Worm (Caenorhabditis elegans) whole organism, L1 larva: ENCODE data around the gene K09A9.6.
A peak's percentile ranks its signal among the peaks of the same experiment; 100 is the strongest.

ENCODE experiments used
- C04F5.9 ChIP-seq: sonication (generic microtip); optimal IDR thresholded peaks from 2 replicates; lab custom pipeline; 2016; ENCODE audit warnings: missing genetic modification characterization, missing compliant biosample characterization
- C34B4.2 ChIP-seq: sonication (generic microtip); optimal IDR thresholded peaks from 2 replicates; lab custom pipeline; 2017; ENCODE audit warnings: mild to moderate bottlenecking, missing genetic modification characterization, missing compliant biosample characterization
- F16B12.6 ChIP-seq: fragments of 150-350 bp; optimal IDR thresholded peaks from 2 replicates; lab custom pipeline; 2014; ENCODE audit warnings: missing biosample characterization, missing genetic modification characterization
- Y116A8C.19 ChIP-seq: sonication (generic microtip); optimal IDR thresholded peaks from 2 replicates; lab custom pipeline; 2016; ENCODE audit warnings: missing compliant biosample characterization, missing genetic modification characterization, borderline replicate concordance
- aha-1 ChIP-seq: fragments of 150-350 bp; optimal IDR thresholded peaks from 2 replicates; lab custom pipeline; 2014; ENCODE audit warnings: missing biosample characterization, missing genetic modification characterization
- alr-1 ChIP-seq: fragments of 200-800 bp; sonication (Bioruptor generic); optimal IDR thresholded peaks from 2 replicates; lab custom pipeline; 2018; ENCODE audit warnings: borderline replicate concordance, mild to moderate bottlenecking, missing genetic modification characterization, missing compliant biosample characterization
- aly-2 ChIP-seq: fragments of 150-350 bp; optimal IDR thresholded peaks from 2 replicates; lab custom pipeline; 2014; ENCODE audit warnings: missing biosample characterization, missing genetic modification characterization
- ceh-63 ChIP-seq: fragments of 200-800 bp; sonication (Bioruptor generic); optimal IDR thresholded peaks from 2 replicates; lab custom pipeline; 2018; ENCODE audit warnings: mild to moderate bottlenecking, missing genetic modification characterization, missing compliant biosample characterization
- ceh-88 ChIP-seq: fragments of 200-800 bp; sonication (Bioruptor generic); IDR thresholded peaks from 2 replicates; pipeline ENCODE4 v1.3.6; 2022; ENCODE audit warnings: missing genetic modification characterization, missing compliant biosample characterization
- ces-1 ChIP-seq: fragments of 150-350 bp; optimal IDR thresholded peaks from 2 replicates; lab custom pipeline; 2014; ENCODE audit warnings: missing biosample characterization, missing genetic modification reagents, missing genetic modification characterization
- dsc-1 ChIP-seq: sonication (generic microtip); optimal IDR thresholded peaks from 2 replicates; lab custom pipeline; 2016; ENCODE audit warnings: mild to moderate bottlenecking, missing genetic modification characterization, missing compliant biosample characterization
- efl-1 ChIP-seq, 4 experiments: fragments of 150-350 bp; optimal IDR thresholded peaks in 3 of 4; peaks in 1 of 4; 1 replicate in 1 of 4; 2 replicates in 3 of 4; lab custom pipeline; 2014; ENCODE audit warnings: missing biosample characterization in 2 of 4, missing genetic modification characterization in 2 of 4, missing genetic modification reagents in 2 of 4
- efl-3 ChIP-seq: fragments of 200-800 bp; sonication (Bioruptor generic); optimal IDR thresholded peaks from 2 replicates; lab custom pipeline; 2018; ENCODE audit warnings: mild to moderate bottlenecking, missing genetic modification characterization, missing compliant biosample characterization
- elt-3 ChIP-seq, 6 experiments: fragments of 150-350 bp in 1 of 6; sonication (generic microtip); optimal IDR thresholded peaks; 2 replicates each; lab custom pipeline; 2017 to 2018; ENCODE audit warnings: missing biosample characterization in 6 of 6, missing genetic modification characterization in 6 of 6, inconsistent platforms in 1 of 6
- fkh-4 ChIP-seq: sonication (generic microtip); optimal IDR thresholded peaks from 2 replicates; lab custom pipeline; 2016; ENCODE audit warnings: missing compliant biosample characterization, missing genetic modification characterization, borderline replicate concordance
- fkh-8 ChIP-seq: sonication (generic microtip); optimal IDR thresholded peaks from 2 replicates; lab custom pipeline; 2016; ENCODE audit warnings: mild to moderate bottlenecking, missing genetic modification characterization, missing compliant biosample characterization
- fos-1 ChIP-seq: fragments of 150-350 bp; optimal IDR thresholded peaks from 2 replicates; lab custom pipeline; 2014; ENCODE audit warnings: missing biosample characterization, missing genetic modification characterization
- hlh-17 ChIP-seq: fragments of 200-800 bp; sonication (Bioruptor generic); optimal IDR thresholded peaks from 2 replicates; lab custom pipeline; 2018; ENCODE audit warnings: missing genetic modification characterization, mild to moderate bottlenecking, missing compliant biosample characterization, moderate library complexity, borderline replicate concordance
- hlh-4 ChIP-seq: sonication (generic microtip); optimal IDR thresholded peaks from 2 replicates; lab custom pipeline; 2016; ENCODE audit warnings: mild to moderate bottlenecking, missing genetic modification characterization, missing compliant biosample characterization
- hpl-2 ChIP-seq: fragments of 150-350 bp; optimal IDR thresholded peaks from 2 replicates; lab custom pipeline; 2014; ENCODE audit warnings: missing biosample characterization, missing genetic modification reagents, missing genetic modification characterization
- irx-1 ChIP-seq: sonication (generic microtip); optimal IDR thresholded peaks from 2 replicates; lab custom pipeline; 2016; ENCODE audit warnings: missing genetic modification characterization, missing compliant biosample characterization
- isw-1 ChIP-seq: fragments of 200-800 bp; sonication (Bioruptor generic); IDR thresholded peaks from 2 replicates; pipeline ENCODE4 v1.3.6; 2022; ENCODE audit warnings: missing genetic modification characterization, missing compliant biosample characterization
- jun-1 ChIP-seq: fragments of 150-350 bp; optimal IDR thresholded peaks from 2 replicates; lab custom pipeline; 2014; ENCODE audit warnings: missing biosample characterization, missing genetic modification reagents, missing genetic modification characterization
- lin-13 ChIP-seq: fragments of 150-350 bp; optimal IDR thresholded peaks from 2 replicates; lab custom pipeline; 2014; ENCODE audit warnings: missing biosample characterization, missing genetic modification reagents, missing genetic modification characterization
- lin-14 ChIP-seq: fragments of 200-800 bp; sonication (Bioruptor generic); optimal IDR thresholded peaks from 2 replicates; lab custom pipeline; 2018; ENCODE audit warnings: mild to moderate bottlenecking, missing genetic modification characterization, moderate library complexity, missing compliant biosample characterization
- lin-15B ChIP-seq: fragments of 150-350 bp; sonication (generic microtip); optimal IDR thresholded peaks from 3 replicates; lab custom pipeline; 2014; ENCODE audit warnings: missing biosample characterization, missing genetic modification characterization
- lin-35 ChIP-seq, 2 experiments: fragments of 150-350 bp; optimal IDR thresholded peaks; 2 replicates each; lab custom pipeline; 2014; ENCODE audit warnings: missing biosample characterization in 2 of 2, missing genetic modification characterization in 2 of 2, missing genetic modification reagents in 2 of 2
- lin-39 ChIP-seq: fragments of 150-350 bp; optimal IDR thresholded peaks from 2 replicates; lab custom pipeline; 2014; ENCODE audit warnings: missing biosample characterization, missing genetic modification reagents, missing genetic modification characterization
- mab-9 ChIP-seq: fragments of 200-800 bp; sonication (Bioruptor generic); IDR thresholded peaks from 2 replicates; pipeline ENCODE4 v1.3.6; 2022; ENCODE audit warnings: missing genetic modification reagents, missing genetic modification characterization, missing compliant biosample characterization
- mdl-1 ChIP-seq, 2 experiments: fragments of 150-350 bp; optimal IDR thresholded peaks; 2 replicates each; lab custom pipeline; 2014 to 2017; ENCODE audit warnings: missing biosample characterization in 2 of 2, missing genetic modification characterization in 2 of 2, inconsistent platforms in 1 of 2
- mef-2 ChIP-seq: fragments of 150-350 bp; optimal IDR thresholded peaks from 2 replicates; lab custom pipeline; 2014; ENCODE audit warnings: missing biosample characterization, missing genetic modification characterization
- nhr-11 ChIP-seq: fragments of 150-350 bp; optimal IDR thresholded peaks from 2 replicates; lab custom pipeline; 2014; ENCODE audit warnings: missing biosample characterization, missing genetic modification characterization
- nhr-12 ChIP-seq: sonication (generic microtip); optimal IDR thresholded peaks from 2 replicates; lab custom pipeline; 2017; ENCODE audit warnings: missing biosample characterization, missing genetic modification characterization
- nhr-237 ChIP-seq: fragments of 150-350 bp; optimal IDR thresholded peaks from 2 replicates; lab custom pipeline; 2014; ENCODE audit warnings: missing biosample characterization, missing genetic modification characterization
- nhr-47 ChIP-seq: sonication (generic microtip); optimal IDR thresholded peaks from 2 replicates; lab custom pipeline; 2016; ENCODE audit warnings: mild to moderate bottlenecking, missing genetic modification characterization, moderate library complexity, missing compliant biosample characterization
- nhr-71 ChIP-seq: sonication (generic microtip); optimal IDR thresholded peaks from 2 replicates; lab custom pipeline; 2016; ENCODE audit warnings: mild to moderate bottlenecking, missing genetic modification characterization, moderate library complexity, missing compliant biosample characterization
- nhr-85 ChIP-seq: sonication (generic microtip); peaks from one replicate; lab custom pipeline; 2016; ENCODE audit warnings: missing genetic modification characterization, inconsistent platforms, missing compliant biosample characterization
- nhr-90 ChIP-seq: sonication (generic microtip); optimal IDR thresholded peaks from 2 replicates; lab custom pipeline; 2016; ENCODE audit warnings: mild to moderate bottlenecking, missing genetic modification characterization, missing compliant biosample characterization; ENCODE audit not compliant: poor library complexity
- pax-3 ChIP-seq: fragments of 200-800 bp; sonication (Bioruptor generic); optimal IDR thresholded peaks from 2 replicates; lab custom pipeline; 2018; ENCODE audit warnings: mild to moderate bottlenecking, missing genetic modification characterization, moderate library complexity, missing compliant biosample characterization
- rnt-1 ChIP-seq: sonication (generic microtip); optimal IDR thresholded peaks from 2 replicates; lab custom pipeline; 2016; ENCODE audit warnings: mild to moderate bottlenecking, missing genetic modification characterization, moderate library complexity, missing compliant biosample characterization
- skn-1 ChIP-seq: fragments of 150-350 bp; optimal IDR thresholded peaks from 2 replicates; lab custom pipeline; 2014; ENCODE audit warnings: missing biosample characterization, missing genetic modification characterization
- snu-23 ChIP-seq: sonication (generic microtip); optimal IDR thresholded peaks from 2 replicates; lab custom pipeline; 2016; ENCODE audit warnings: missing genetic modification characterization, missing compliant biosample characterization
- sptf-1 ChIP-seq: fragments of 150-350 bp; optimal IDR thresholded peaks from 2 replicates; lab custom pipeline; 2014; ENCODE audit warnings: missing biosample characterization, missing genetic modification characterization
- sup-37 ChIP-seq: fragments of 200-800 bp; sonication (Bioruptor generic); optimal IDR thresholded peaks from 2 replicates; lab custom pipeline; 2018; ENCODE audit warnings: mild to moderate bottlenecking, missing genetic modification characterization, missing compliant biosample characterization
- tlp-1 ChIP-seq: fragments of 150-350 bp; optimal IDR thresholded peaks from 2 replicates; lab custom pipeline; 2014; ENCODE audit warnings: missing biosample characterization, missing genetic modification characterization
- unc-86 ChIP-seq: sonication (generic microtip); optimal IDR thresholded peaks from 2 replicates; lab custom pipeline; 2016; ENCODE audit warnings: missing genetic modification characterization, missing compliant biosample characterization
- unc-98 ChIP-seq: fragments of 200-800 bp; sonication (Bioruptor generic); IDR thresholded peaks from 2 replicates; pipeline ENCODE4 v1.3.6; 2022; ENCODE audit warnings: missing genetic modification characterization, missing compliant biosample characterization
- xbp-1 ChIP-seq: sonication (generic microtip); optimal IDR thresholded peaks from 2 replicates; lab custom pipeline; 2016; ENCODE audit warnings: missing genetic modification characterization, missing compliant biosample characterization
- zag-1 ChIP-seq: fragments of 150-350 bp; optimal IDR thresholded peaks from 2 replicates; lab custom pipeline; 2014; ENCODE audit warnings: missing biosample characterization, missing genetic modification characterization
- zip-4 ChIP-seq: fragments of 200-800 bp; sonication (Bioruptor generic); optimal IDR thresholded peaks from 2 replicates; lab custom pipeline; 2018; ENCODE audit warnings: mild to moderate bottlenecking, missing genetic modification characterization, moderate library complexity, missing compliant biosample characterization
- ztf-11 ChIP-seq, 2 experiments: sonication (generic microtip); optimal IDR thresholded peaks; 2 replicates each; lab custom pipeline; 2016 to 2017; ENCODE audit warnings: missing genetic modification characterization in 2 of 2, missing biosample characterization in 1 of 2, missing compliant biosample characterization in 1 of 2

Gene K09A9.6

ce11 chrX:15607498-15608019, 30.5 kb downstream of the K09A9.6 start, which contains the start of gene nipi-3:
Gene nipi-3, plus strand, starts transcription at chrX:15607969.
- TF ChIP-seq Y116A8C.19 (tag; lab: Kevin White, UChicago), result no peak
- TF ChIP-seq nhr-11 (tag; lab: Kevin White, UChicago), result peak; percentile 92
- peak; percentile 68 for TF ChIP-seq dsc-1 (tag; lab: Kevin White, UChicago)
- TF ChIP-seq mef-2 (tag; lab: Kevin White, UChicago), result peak; percentile 62
- peak; percentile 60 to 82 for TF ChIP-seq efl-1 (optimal IDR thresholded peaks at IDR 0.05; lab: Kevin White, UChicago)
- TF ChIP-seq efl-1 (GFP tag; optimal IDR thresholded peaks at IDR 0.05 in 1 of 2; lab: Kevin White, UChicago), result peak; percentile 54 to 94
- no peak for TF ChIP-seq fkh-4 (tag; lab: Kevin White, UChicago)
- peak; percentile 86 for TF ChIP-seq lin-13 (GFP tag; lab: Kevin White, UChicago)
- TF ChIP-seq aly-2 (tag; lab: Kevin White, UChicago), result peak; percentile 78
- TF ChIP-seq rnt-1 (tag; lab: Kevin White, UChicago), result peak; percentile 82
- peak; percentile 93 for TF ChIP-seq nhr-85 (tag; lab: Kevin White, UChicago)
- peak; percentile 88 for TF ChIP-seq fos-1 (tag; lab: Kevin White, UChicago)
- TF ChIP-seq skn-1 (tag; lab: Kevin White, UChicago), result peak; percentile 98
- peak; percentile 45; the same call in 1 of the 2 replicates for TF ChIP-seq unc-98 (GFP tag; lab: Robert Waterston, UW)
- peak; percentile 19 for TF ChIP-seq lin-39
- peak; percentile 90 for TF ChIP-seq nhr-47 (tag; lab: Kevin White, UChicago)
- peak; percentile 94 for TF ChIP-seq hpl-2
- peak; percentile 95 for TF ChIP-seq nhr-237 (tag; lab: Kevin White, UChicago)
- peak; percentile 83 for TF ChIP-seq xbp-1
- TF ChIP-seq hlh-4 (tag; lab: Kevin White, UChicago), result no peak
- peak; percentile 98 for TF ChIP-seq jun-1 (tag; lab: Kevin White, UChicago)
- TF ChIP-seq unc-86 (tag; lab: Kevin White, UChicago), result peak; percentile 62
- no peak for TF ChIP-seq aha-1 (tag; lab: Kevin White, UChicago)
- TF ChIP-seq lin-15B, result peak; percentile 56
- peak; percentile 100 for TF ChIP-seq zip-4 (GFP tag; lab: Kevin White, UChicago)
- no peak; the same call in 1 of the 2 replicates for TF ChIP-seq ceh-88
- no peak for TF ChIP-seq C34B4.2 (tag; lab: Kevin White, UChicago)
- no peak for TF ChIP-seq tlp-1 (tag; lab: Kevin White, UChicago)
- TF ChIP-seq sptf-1 (tag; lab: Kevin White, UChicago), result no peak
- no peak for TF ChIP-seq ceh-63 (GFP tag; lab: Kevin White, UChicago)
- TF ChIP-seq zag-1 (tag; lab: Kevin White, UChicago), result no peak
- TF ChIP-seq elt-3 (tag; optimal IDR thresholded peaks at IDR 0.05; lab: Kevin White, UChicago), result peak in 5 of 6 experiments; percentile 39 to 98 (median 86)
- TF ChIP-seq snu-23, result peak; percentile 94
- TF ChIP-seq fkh-8 (tag; lab: Kevin White, UChicago), result peak; percentile 89
- TF ChIP-seq irx-1 (tag; lab: Kevin White, UChicago), result peak; percentile 73
- TF ChIP-seq ces-1 (GFP tag; lab: Kevin White, UChicago), result no peak
- TF ChIP-seq lin-35 (GFP tag; optimal IDR thresholded peaks at IDR 0.05; lab: Kevin White, UChicago), result peak; percentile 71 to 85
- TF ChIP-seq C04F5.9 (tag; lab: Kevin White, UChicago), result no peak
- TF ChIP-seq hlh-17 (GFP tag; lab: Kevin White, UChicago), result no peak
- peak; percentile 33 to 99 for TF ChIP-seq mdl-1 (tag; optimal IDR thresholded peaks at IDR 0.05; lab: Kevin White, UChicago)
- TF ChIP-seq sup-37, result peak; percentile 76
- TF ChIP-seq pax-3 (tag; lab: Kevin White, UChicago), result peak; percentile 62
- peak; percentile 84 for TF ChIP-seq nhr-12 (tag; lab: Kevin White, UChicago)
- peak; percentile 22 for TF ChIP-seq F16B12.6 (tag; lab: Kevin White, UChicago)
- TF ChIP-seq efl-3 (GFP tag; lab: Kevin White, UChicago), result no peak
- peak; percentile 98 for TF ChIP-seq lin-14 (GFP tag; lab: Kevin White, UChicago)
- peak; percentile 92 for TF ChIP-seq nhr-90 (tag; lab: Kevin White, UChicago)
- peak; percentile 52; the same call in 1 of the 2 replicates for TF ChIP-seq mab-9
- TF ChIP-seq ztf-11 (tag; optimal IDR thresholded peaks at IDR 0.05; lab: Kevin White, UChicago), result no peak
- peak; percentile 97 for TF ChIP-seq nhr-71 (tag; lab: Kevin White, UChicago)
- TF ChIP-seq alr-1 (tag; lab: Kevin White, UChicago), result no peak
- peak; percentile 77 for TF ChIP-seq isw-1
